Worm (Caenorhabditis elegans) whole organism, young adult: Measurements from ENCODE around the gene twk-49.

Experiments
- F57A8.1 ChIP-seq: fragments of 200-800 bp; sonication (Bioruptor generic); optimal IDR thresholded peaks from 2 replicates; lab custom pipeline; 2018; ENCODE audit warnings: mild to moderate bottlenecking, missing genetic modification characterization, moderate library complexity, missing compliant biosample characterization
- Y53F4B.3 ChIP-seq: fragments of 200-800 bp; sonication (Bioruptor generic); IDR thresholded peaks from 2 replicates; pipeline ENCODE4 v1.3.6; 2022; ENCODE audit warnings: missing genetic modification reagents, missing genetic modification characterization, missing compliant biosample characterization
- Y53G8AR.9 ChIP-seq: fragments of 200-800 bp; sonication (Bioruptor generic); conservative IDR thresholded peaks from 2 replicates; pipeline ENCODE4 v1.3.6; 2022; ENCODE audit warnings: missing genetic modification reagents, missing genetic modification characterization, missing compliant biosample characterization
- atf-7 ChIP-seq: sonication (generic microtip); optimal IDR thresholded peaks from 2 replicates; lab custom pipeline; 2017; ENCODE audit warnings: mild to moderate bottlenecking, missing genetic modification characterization, missing compliant biosample characterization
- attf-5 ChIP-seq: fragments of 200-800 bp; sonication (Bioruptor generic); optimal IDR thresholded peaks from 2 replicates; lab custom pipeline; 2018; ENCODE audit warnings: mild to moderate bottlenecking, missing genetic modification characterization, missing compliant biosample characterization
- ccch-3 ChIP-seq: fragments of 200-800 bp; sonication (Bioruptor generic); optimal IDR thresholded peaks from 2 replicates; lab custom pipeline; 2018; ENCODE audit warnings: mild to moderate bottlenecking, missing genetic modification characterization, missing compliant biosample characterization
- chd-7 ChIP-seq: sonication (generic microtip); optimal IDR thresholded peaks from 2 replicates; lab custom pipeline; 2016; ENCODE audit warnings: mild to moderate bottlenecking, missing genetic modification characterization, moderate library complexity, missing compliant biosample characterization
- ztf-25 ChIP-seq: fragments of 200-800 bp; sonication (Bioruptor generic); IDR thresholded peaks from 2 replicates; pipeline ENCODE4 v1.3.6; 2022; ENCODE audit warnings: missing genetic modification reagents, missing genetic modification characterization, missing compliant biosample characterization
- ztf-28 ChIP-seq: fragments of 200-800 bp; sonication (Bioruptor generic); IDR thresholded peaks from 2 replicates; pipeline ENCODE4 v1.3.6; 2022; ENCODE audit warnings: missing genetic modification reagents, missing genetic modification characterization, missing compliant biosample characterization

Gene twk-49

ce11 chrII:6443710-6444109 is 55.3 kb downstream of the twk-49 start, which contains the start of gene K06A1.2:
TSS of gene K06A1.2 (plus strand) at chrII:6444010.
- TF ChIP-seq ztf-25 (GFP tag; lab: Robert Waterston, UW): no peak
- no peak for TF ChIP-seq ztf-28 (GFP tag; lab: Robert Waterston, UW)
- TF ChIP-seq F57A8.1 (GFP tag; lab: Kevin White, UChicago): no peak
- no peak for TF ChIP-seq attf-5 (GFP tag; lab: Kevin White, UChicago)
- TF ChIP-seq atf-7: no peak
- TF ChIP-seq ccch-3: no peak
- no peak for TF ChIP-seq Y53G8AR.9 (GFP tag; lab: Robert Waterston, UW)
- no peak for TF ChIP-seq chd-7 (tag; lab: Kevin White, UChicago)
- no peak for TF ChIP-seq Y53F4B.3 (GFP tag; lab: Robert Waterston, UW)
